Fruit fly (Drosophila melanogaster): ENCODE results near the gene CG14797.

Gene CG14797

dm6 chrX:1710082-1710481 lies 28.7 kb downstream of the CG14797 start, which contains the start of gene CG3795:
CG3795 (minus strand) TSS chrX:1710182.
- TF ChIP-seq Dll (optimal IDR thresholded peaks at IDR 0.05) (no peak), CG8478 (optimal IDR thresholded peaks at IDR 0.05) (no peak), pan (optimal IDR thresholded peaks at IDR 0.05) (no peak), usp (GFP tag; optimal IDR thresholded peaks at IDR 0.05) (no peak), psq (optimal IDR thresholded peaks at IDR 0.05) (no peak), EcR (GFP tag; optimal IDR thresholded peaks at IDR 0.05) (no peak)

dm6 chrX:1714874-1715273 lies 33.5 kb downstream of the CG14797 start:
- TF ChIP-seq psq (optimal IDR thresholded peaks at IDR 0.05) (no peak), usp (GFP tag; optimal IDR thresholded peaks at IDR 0.05) (no peak), CG8478 (optimal IDR thresholded peaks at IDR 0.05) (no peak), pan (optimal IDR thresholded peaks at IDR 0.05) (no peak), Dll (optimal IDR thresholded peaks at IDR 0.05) (no peak), EcR (GFP tag; optimal IDR thresholded peaks at IDR 0.05) (no peak)
